Worm (Caenorhabditis elegans) whole organism, L1 larva: ENCODE data around the gene Y113G7B.12.

Experiments
- F16B12.6 ChIP-seq: fragments of 150-350 bp; optimal IDR thresholded peaks from 2 replicates; lab custom pipeline; 2014; ENCODE audit warnings: missing biosample characterization, missing genetic modification characterization
- Y116A8C.19 ChIP-seq: sonication (generic microtip); optimal IDR thresholded peaks from 2 replicates; lab custom pipeline; 2016; ENCODE audit warnings: missing compliant biosample characterization, missing genetic modification characterization, borderline replicate concordance
- aha-1 ChIP-seq: fragments of 150-350 bp; optimal IDR thresholded peaks from 2 replicates; lab custom pipeline; 2014; ENCODE audit warnings: missing biosample characterization, missing genetic modification characterization
- blmp-1 ChIP-seq: fragments of 150-350 bp; optimal IDR thresholded peaks from 2 replicates; lab custom pipeline; 2014; ENCODE audit warnings: missing biosample characterization, missing genetic modification characterization
- ceh-82 ChIP-seq, 3 experiments: fragments of 150-350 bp in 1 of 3; sonication (generic microtip) in 2 of 3; optimal IDR thresholded peaks; 2 replicates each; lab custom pipeline; 2014 to 2017; ENCODE audit warnings: missing biosample characterization in 3 of 3, missing genetic modification characterization in 3 of 3
- ceh-90 ChIP-seq: sonication (generic microtip); optimal IDR thresholded peaks from 2 replicates; lab custom pipeline; 2016; ENCODE audit warnings: missing genetic modification characterization, missing compliant biosample characterization
- ces-1 ChIP-seq: fragments of 150-350 bp; optimal IDR thresholded peaks from 2 replicates; lab custom pipeline; 2014; ENCODE audit warnings: missing biosample characterization, missing genetic modification reagents, missing genetic modification characterization
- dpl-1 ChIP-seq, 3 experiments: fragments of 150-350 bp in 2 of 3; sonication (generic microtip) in 1 of 3; optimal IDR thresholded peaks; 2 replicates each; lab custom pipeline; 2014 to 2017; ENCODE audit warnings: missing biosample characterization in 3 of 3, missing genetic modification characterization in 3 of 3, missing genetic modification reagents in 3 of 3
- dsc-1 ChIP-seq: sonication (generic microtip); optimal IDR thresholded peaks from 2 replicates; lab custom pipeline; 2016; ENCODE audit warnings: mild to moderate bottlenecking, missing genetic modification characterization, missing compliant biosample characterization
- elt-3 ChIP-seq, 6 experiments: fragments of 150-350 bp in 1 of 6; sonication (generic microtip); optimal IDR thresholded peaks; 2 replicates each; lab custom pipeline; 2017 to 2018; ENCODE audit warnings: missing biosample characterization in 6 of 6, missing genetic modification characterization in 6 of 6, inconsistent platforms in 1 of 6
- ets-5 ChIP-seq: fragments of 200-800 bp; sonication (Bioruptor generic); IDR thresholded peaks from 2 replicates; pipeline ENCODE4 v1.3.6; 2022; ENCODE audit warnings: missing genetic modification characterization, missing compliant biosample characterization
- fkh-10 ChIP-seq: sonication (generic microtip); optimal IDR thresholded peaks from 2 replicates; lab custom pipeline; 2017; ENCODE audit warnings: missing biosample characterization, missing genetic modification reagents, missing genetic modification characterization
- fkh-4 ChIP-seq: sonication (generic microtip); optimal IDR thresholded peaks from 2 replicates; lab custom pipeline; 2016; ENCODE audit warnings: missing compliant biosample characterization, missing genetic modification characterization, borderline replicate concordance
- fkh-8 ChIP-seq: sonication (generic microtip); optimal IDR thresholded peaks from 2 replicates; lab custom pipeline; 2016; ENCODE audit warnings: mild to moderate bottlenecking, missing genetic modification characterization, missing compliant biosample characterization
- fos-1 ChIP-seq: fragments of 150-350 bp; optimal IDR thresholded peaks from 2 replicates; lab custom pipeline; 2014; ENCODE audit warnings: missing biosample characterization, missing genetic modification characterization
- isw-1 ChIP-seq: fragments of 200-800 bp; sonication (Bioruptor generic); IDR thresholded peaks from 2 replicates; pipeline ENCODE4 v1.3.6; 2022; ENCODE audit warnings: missing genetic modification characterization, missing compliant biosample characterization
- lin-14 ChIP-seq: fragments of 200-800 bp; sonication (Bioruptor generic); optimal IDR thresholded peaks from 2 replicates; lab custom pipeline; 2018; ENCODE audit warnings: mild to moderate bottlenecking, missing genetic modification characterization, moderate library complexity, missing compliant biosample characterization
- lin-39 ChIP-seq: fragments of 150-350 bp; optimal IDR thresholded peaks from 2 replicates; lab custom pipeline; 2014; ENCODE audit warnings: missing biosample characterization, missing genetic modification reagents, missing genetic modification characterization
- lsy-2 ChIP-seq, 2 experiments: fragments of 150-350 bp; optimal IDR thresholded peaks; 2 replicates each; lab custom pipeline; 2014; ENCODE audit warnings: missing biosample characterization in 2 of 2, missing genetic modification characterization in 2 of 2
- mab-9 ChIP-seq: fragments of 200-800 bp; sonication (Bioruptor generic); IDR thresholded peaks from 2 replicates; pipeline ENCODE4 v1.3.6; 2022; ENCODE audit warnings: missing genetic modification reagents, missing genetic modification characterization, missing compliant biosample characterization
- mep-1 ChIP-seq: fragments of 150-350 bp; optimal IDR thresholded peaks from 2 replicates; lab custom pipeline; 2014; ENCODE audit warnings: missing biosample characterization, missing genetic modification characterization
- nhr-12 ChIP-seq: sonication (generic microtip); optimal IDR thresholded peaks from 2 replicates; lab custom pipeline; 2017; ENCODE audit warnings: missing biosample characterization, missing genetic modification characterization
- nhr-19 ChIP-seq: fragments of 200-800 bp; sonication (Bioruptor generic); conservative IDR thresholded peaks from 2 replicates; pipeline ENCODE4 v1.3.6; 2022; ENCODE audit warnings: missing genetic modification characterization, missing compliant biosample characterization
- nhr-237 ChIP-seq: fragments of 150-350 bp; optimal IDR thresholded peaks from 2 replicates; lab custom pipeline; 2014; ENCODE audit warnings: missing biosample characterization, missing genetic modification characterization
- nhr-28 ChIP-seq: fragments of 150-350 bp; optimal IDR thresholded peaks from 2 replicates; lab custom pipeline; 2014; ENCODE audit warnings: missing biosample characterization, missing genetic modification characterization
- nhr-90 ChIP-seq: sonication (generic microtip); optimal IDR thresholded peaks from 2 replicates; lab custom pipeline; 2016; ENCODE audit warnings: mild to moderate bottlenecking, missing genetic modification characterization, missing compliant biosample characterization; ENCODE audit not compliant: poor library complexity
- skn-1 ChIP-seq: fragments of 150-350 bp; optimal IDR thresholded peaks from 2 replicates; lab custom pipeline; 2014; ENCODE audit warnings: missing biosample characterization, missing genetic modification characterization
- snu-23 ChIP-seq: sonication (generic microtip); optimal IDR thresholded peaks from 2 replicates; lab custom pipeline; 2016; ENCODE audit warnings: missing genetic modification characterization, missing compliant biosample characterization
- sptf-1 ChIP-seq: fragments of 150-350 bp; optimal IDR thresholded peaks from 2 replicates; lab custom pipeline; 2014; ENCODE audit warnings: missing biosample characterization, missing genetic modification characterization
- sup-37 ChIP-seq: fragments of 200-800 bp; sonication (Bioruptor generic); optimal IDR thresholded peaks from 2 replicates; lab custom pipeline; 2018; ENCODE audit warnings: mild to moderate bottlenecking, missing genetic modification characterization, missing compliant biosample characterization
- unc-130 ChIP-seq: fragments of 150-350 bp; optimal IDR thresholded peaks from 2 replicates; lab custom pipeline; 2017; ENCODE audit warnings: missing biosample characterization, missing genetic modification characterization, inconsistent platforms
- unc-62 ChIP-seq: fragments of 150-350 bp; optimal IDR thresholded peaks from 2 replicates; lab custom pipeline; 2014; ENCODE audit warnings: missing biosample characterization, missing genetic modification reagents, missing genetic modification characterization
- vab-15 ChIP-seq: sonication (generic microtip); optimal IDR thresholded peaks from 2 replicates; lab custom pipeline; 2017; ENCODE audit warnings: missing genotype, mild to moderate bottlenecking, missing genetic modification characterization, missing compliant biosample characterization
- zip-4 ChIP-seq: fragments of 200-800 bp; sonication (Bioruptor generic); optimal IDR thresholded peaks from 2 replicates; lab custom pipeline; 2018; ENCODE audit warnings: mild to moderate bottlenecking, missing genetic modification characterization, moderate library complexity, missing compliant biosample characterization
- ztf-4 ChIP-seq: fragments of 150-350 bp; optimal IDR thresholded peaks from 2 replicates; lab custom pipeline; 2014; ENCODE audit warnings: missing biosample characterization, missing genetic modification characterization

Y113G7B.12 gene

ce11 chrV:20249438-20250120 lies 37.1 kb upstream of the Y113G7B.12 start, which contains the start of gene swsn-1 (continued):
- TF ChIP-seq fkh-4 (tag; lab: Kevin White, UChicago) (no peak), ces-1 (GFP tag; lab: Kevin White, UChicago) (no peak), lin-39 (tag; lab: Kevin White, UChicago) (no peak), nhr-28 (no peak), sptf-1 (no peak), elt-3 (tag; optimal IDR thresholded peaks at IDR 0.05; lab: Kevin White, UChicago) (no peak), dsc-1 (tag; lab: Kevin White, UChicago) (peak; percentile 29), nhr-90 (tag; lab: Kevin White, UChicago) (peak; percentile 37), skn-1 (peak; percentile 42), lsy-2 (tag; optimal IDR thresholded peaks at IDR 0.05; lab: Kevin White, UChicago) (peak; percentile 32 to 38)

ce11 chrV:20241243-20241862 lies 28.9 kb upstream of the Y113G7B.12 start:
- TF ChIP-seq ets-5 (GFP tag; lab: Robert Waterston, UW) (0 out of 2 replicates have a peak, but pooled peaks have one; percentile 63), Y116A8C.19 (no peak)

- no peak for TF ChIP-seq skn-1
- no peak for TF ChIP-seq fos-1 (tag; lab: Kevin White, UChicago)
- no peak for TF ChIP-seq mep-1
- no peak for TF ChIP-seq mab-9
- TF ChIP-seq lin-14 (GFP tag; lab: Kevin White, UChicago): no peak
- no peak for TF ChIP-seq blmp-1 (tag; lab: Kevin White, UChicago)
- no peak for TF ChIP-seq aha-1 (tag; lab: Kevin White, UChicago)
- TF ChIP-seq vab-15 (tag; lab: Kevin White, UChicago): no peak
- no peak for TF ChIP-seq sup-37 (GFP tag; lab: Kevin White, UChicago)
These were observed 24.9 kb upstream of the Y113G7B.12 start, which contains the start of gene sld-5 for ce11 chrV:20237429-20237828. sld-5 (minus strand) TSS chrV:20237745.

- TF ChIP-seq ceh-90: no peak
- TF ChIP-seq zip-4: no peak
- no peak for TF ChIP-seq elt-3 (tag; optimal IDR thresholded peaks at IDR 0.05; lab: Kevin White, UChicago)
- no peak for TF ChIP-seq nhr-12 (tag; lab: Kevin White, UChicago)
These were observed 22.7 kb upstream of the Y113G7B.12 start for ce11 chrV:20235231-20235630.

- no peak for TF ChIP-seq unc-62 (GFP tag; lab: Kevin White, UChicago)
These were observed 22.0 kb upstream of the Y113G7B.12 start for ce11 chrV:20234439-20234838.

ce11 chrV:20233743-20234142 lies 21.3 kb upstream of the Y113G7B.12 start, which contains the start of gene Y113G7B.15:
Y113G7B.15 (minus strand) TSS chrV:20233843.
- TF ChIP-seq ceh-82 (tag; optimal IDR thresholded peaks at IDR 0.05; lab: Kevin White, UChicago) (no peak), nhr-19 (no peak), mab-9 (no peak), unc-130 (tag; lab: Kevin White, UChicago) (no peak), snu-23 (GFP tag; lab: Kevin White, UChicago) (no peak), fkh-10 (no peak), aha-1 (tag; lab: Kevin White, UChicago) (no peak), fkh-8 (tag; lab: Kevin White, UChicago) (no peak), dpl-1 (GFP tag; optimal IDR thresholded peaks at IDR 0.05; lab: Kevin White, UChicago) (no peak), F16B12.6 (tag; lab: Kevin White, UChicago) (no peak), nhr-237 (no peak), isw-1 (no peak), sup-37 (GFP tag; lab: Kevin White, UChicago) (no peak), ztf-4 (tag; lab: Kevin White, UChicago) (no peak)
